Worm (Caenorhabditis elegans) whole organism, midembryonic: ENCODE measurements around the gene W06A11.1.

Experiments used
- T22C8.4 ChIP-seq: fragments of 200-800 bp; sonication (Bioruptor generic); IDR thresholded peaks from 2 replicates; pipeline ENCODE4 v1.3.6; 2022; ENCODE audit warnings: missing genetic modification characterization, missing compliant biosample characterization
- cog-1 ChIP-seq: sonication (generic microtip); optimal IDR thresholded peaks from 2 replicates; lab custom pipeline; 2016; ENCODE audit warnings: missing genetic modification characterization, missing compliant biosample characterization
- flt-1 ChIP-seq: fragments of 200-800 bp; sonication (Bioruptor generic); IDR thresholded peaks from 2 replicates; pipeline ENCODE4 v1.3.6; 2022; ENCODE audit warnings: missing genetic modification characterization, missing compliant biosample characterization
- klf-2 ChIP-seq: fragments of 200-800 bp; sonication (Bioruptor generic); conservative IDR thresholded peaks from 2 replicates; pipeline ENCODE4 v1.3.6; 2022; ENCODE audit warnings: missing genetic modification reagents, missing genetic modification characterization, missing compliant biosample characterization
- ztf-23 ChIP-seq: fragments of 200-800 bp; sonication (Bioruptor generic); IDR thresholded peaks from 2 replicates; pipeline ENCODE4 v1.3.6; 2022; ENCODE audit warnings: missing genetic modification reagents, missing genetic modification characterization, missing compliant biosample characterization
- ztf-29 ChIP-seq: fragments of 200-800 bp; sonication (Bioruptor generic); IDR thresholded peaks from 2 replicates; pipeline ENCODE4 v1.3.6; 2022; ENCODE audit warnings: missing genetic modification reagents, missing genetic modification characterization, missing compliant biosample characterization

Gene W06A11.1

DNA sequence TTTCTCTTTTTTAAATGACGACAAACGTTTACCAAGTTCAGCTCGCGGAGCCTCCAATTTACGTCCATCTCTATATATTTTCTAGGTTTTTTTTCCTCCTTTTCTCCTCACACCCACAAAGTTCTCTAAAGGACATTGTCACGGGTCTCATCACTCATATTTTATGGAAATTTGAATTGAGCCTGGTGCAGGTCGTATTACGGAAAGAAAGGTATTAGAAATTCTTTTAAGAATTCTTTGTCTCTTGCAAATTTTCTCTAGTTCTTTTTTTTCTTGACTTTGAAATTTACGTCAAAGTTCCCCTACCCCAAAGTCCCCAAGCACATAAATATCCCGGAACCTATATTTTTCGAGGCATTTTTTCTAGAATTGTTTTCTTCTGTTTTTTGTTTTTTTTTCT, 51.1 kb downstream of the W06A11.1 start:
- TF ChIP-seq ztf-23 (no peak), klf-2 (GFP tag; lab: Robert Waterston, UW) (no peak), flt-1 (no peak), T22C8.4 (GFP tag; lab: Robert Waterston, UW) (no peak), cog-1 (tag; lab: Kevin White, UChicago) (no peak), ztf-29 (no peak)
